Worm (Caenorhabditis elegans): ENCODE data around the gene C31E10.11.

C31E10.11 gene

DNA sequence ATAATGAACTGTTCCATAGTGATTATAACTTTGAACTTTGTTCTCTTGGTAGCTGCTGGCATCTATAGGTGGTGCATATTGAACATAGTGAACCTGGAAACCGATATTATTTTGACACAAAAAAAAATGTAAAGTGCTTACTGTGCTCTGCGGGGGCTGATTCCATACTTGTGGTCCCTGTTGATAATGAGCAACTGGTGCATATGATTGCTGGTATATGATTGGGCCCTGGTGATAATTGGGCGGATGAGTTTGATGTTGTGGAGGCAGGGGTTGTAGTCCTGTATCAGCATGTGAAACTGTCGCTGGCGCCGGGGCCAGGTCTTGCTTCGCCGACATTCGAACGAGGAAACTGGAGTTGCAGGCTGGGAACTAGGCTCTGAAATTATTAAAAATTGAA is 22.3 kb downstream of the C31E10.11 start, which contains the start of gene pqn-39:
Gene pqn-39, minus strand, starts transcription at position 385 of the 400 bp plus-strand sequence.
- no peak for TF ChIP-seq nhr-12 (tag; optimal IDR thresholded peaks at IDR 0.05)
- no peak for TF ChIP-seq ztf-11 (tag; optimal IDR thresholded peaks at IDR 0.05)
- TF ChIP-seq ceh-16 (tag; optimal IDR thresholded peaks at IDR 0.05): no peak
- TF ChIP-seq nhr-28 (tag; optimal IDR thresholded peaks at IDR 0.05): no peak
- TF ChIP-seq mdl-1 (tag; optimal IDR thresholded peaks at IDR 0.05): no peak
- no peak for TF ChIP-seq nhr-237 (tag; optimal IDR thresholded peaks at IDR 0.05)
- no peak for TF ChIP-seq elt-3 (tag; optimal IDR thresholded peaks at IDR 0.05)
- TF ChIP-seq lsy-12 (tag; optimal IDR thresholded peaks at IDR 0.05): no peak
- TF ChIP-seq unc-62 (GFP tag; optimal IDR thresholded peaks at IDR 0.05): no peak
- no peak for TF ChIP-seq elt-2 (tag; optimal IDR thresholded peaks at IDR 0.05)
- no peak for TF ChIP-seq elt-1 (tag; optimal IDR thresholded peaks at IDR 0.05)
- TF ChIP-seq tbx-2 (tag; optimal IDR thresholded peaks at IDR 0.05): no peak
- TF ChIP-seq lin-15B (tag; optimal IDR thresholded peaks at IDR 0.05): no peak
- no peak for TF ChIP-seq nhr-25 (tag; optimal IDR thresholded peaks at IDR 0.05)
- no peak for TF ChIP-seq zag-1 (tag; optimal IDR thresholded peaks at IDR 0.05)
- TF ChIP-seq nfya-1 (tag; optimal IDR thresholded peaks at IDR 0.05; ENCODE audit: insufficient read depth): no peak

DNA sequence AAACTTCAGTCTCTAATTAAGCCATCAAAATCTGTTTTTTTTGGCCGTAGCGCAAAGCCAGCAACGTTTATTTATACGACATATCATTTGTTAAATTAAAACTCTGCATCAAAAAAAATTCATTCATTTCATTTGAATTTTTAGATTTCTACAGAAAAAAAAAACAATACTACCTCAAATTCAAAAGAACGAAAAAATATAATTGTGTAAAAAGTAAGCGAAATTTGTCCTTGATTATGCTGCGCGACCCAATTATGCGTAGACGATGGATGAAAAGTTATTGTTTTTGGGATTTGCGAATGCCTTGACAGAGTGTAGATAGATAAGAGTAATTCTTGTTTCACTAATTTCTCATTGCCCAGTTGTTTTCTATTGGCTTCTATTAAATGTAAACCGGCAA is 27.4 kb downstream of the C31E10.11 start, which contains the start of gene F48F7.3:
Gene F48F7.3, plus strand, starts transcription at position 301 of the 400 bp plus-strand sequence.
- no peak for TF ChIP-seq nhr-23 (tag; optimal IDR thresholded peaks at IDR 0.05)
- TF ChIP-seq R02D3.7 (tag; optimal IDR thresholded peaks at IDR 0.05): no peak
- no peak for TF ChIP-seq fos-1 (tag; optimal IDR thresholded peaks at IDR 0.05)
- no peak for TF ChIP-seq ceh-28 (tag; optimal IDR thresholded peaks at IDR 0.05)
- no peak for TF ChIP-seq lsy-12 (tag; optimal IDR thresholded peaks at IDR 0.05)
- no peak for TF ChIP-seq ceh-9 (tag; optimal IDR thresholded peaks at IDR 0.05)
- no peak for TF ChIP-seq pqm-1 (tag; optimal IDR thresholded peaks at IDR 0.05)
- TF ChIP-seq mml-1 (tag; optimal IDR thresholded peaks at IDR 0.05): no peak
- TF ChIP-seq ama-1 (optimal IDR thresholded peaks at IDR 0.05): no peak

DNA sequence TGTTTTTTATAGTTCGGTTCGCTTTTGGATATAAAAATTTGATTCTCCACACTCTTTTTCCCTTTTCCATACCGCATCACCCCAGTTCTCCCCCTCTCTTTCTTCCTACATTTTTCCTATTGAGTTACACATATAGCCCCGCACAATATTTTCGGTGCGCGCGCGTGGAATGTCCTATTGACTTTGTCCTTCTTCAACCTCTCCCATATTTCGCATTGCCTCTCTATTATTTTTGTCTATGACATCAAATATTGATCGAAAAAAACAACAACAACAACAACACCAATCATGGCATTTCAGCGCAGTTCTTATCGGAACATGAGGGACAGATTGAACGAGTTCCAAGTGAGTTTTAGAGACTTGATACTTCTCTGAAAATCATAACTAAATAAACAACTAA is 30.7 kb downstream of the C31E10.11 start, which contains the start of gene syx-2:
Gene syx-2, plus strand, starts transcription at position 301 of the 400 bp plus-strand sequence.
- TF ChIP-seq pha-4 (tag; optimal IDR thresholded peaks at IDR 0.05) (peak; percentile 57), fos-1 (tag; optimal IDR thresholded peaks at IDR 0.05) (no peak), tbx-2 (tag; optimal IDR thresholded peaks at IDR 0.05) (no peak), nfya-1 (tag; optimal IDR thresholded peaks at IDR 0.05; ENCODE audit: insufficient read depth) (no peak), mdl-1 (tag; optimal IDR thresholded peaks at IDR 0.05) (no peak), ztf-11 (tag; optimal IDR thresholded peaks at IDR 0.05) (no peak), snpc-4 (tag; optimal IDR thresholded peaks at IDR 0.05) (no peak), fkh-2 (tag; optimal IDR thresholded peaks at IDR 0.05) (no peak)

DNA sequence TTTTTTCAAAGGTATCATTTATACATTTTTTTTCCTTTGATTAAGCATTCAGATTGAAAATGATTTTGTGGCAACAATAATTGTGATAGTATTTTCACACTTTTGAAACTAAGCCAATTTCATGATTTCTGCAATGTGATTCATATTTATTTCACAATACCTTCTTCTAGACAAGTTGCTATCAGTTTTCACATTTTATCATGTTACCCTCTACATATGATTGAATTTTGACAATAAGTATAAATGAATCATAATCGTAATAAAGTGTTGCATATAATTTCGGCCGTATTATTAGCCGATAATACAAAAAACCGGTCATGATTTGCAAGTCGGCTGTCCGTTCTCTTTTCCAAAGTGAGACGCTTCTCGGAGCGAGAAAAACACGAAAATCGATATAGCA is 31.2 kb downstream of the C31E10.11 start:
- TF ChIP-seq mdl-1 (tag; optimal IDR thresholded peaks at IDR 0.05) (no peak), elt-2 (tag; optimal IDR thresholded peaks at IDR 0.05) (peak; percentile 44), pqm-1 (tag; optimal IDR thresholded peaks at IDR 0.05) (peak; percentile 54)

DNA sequence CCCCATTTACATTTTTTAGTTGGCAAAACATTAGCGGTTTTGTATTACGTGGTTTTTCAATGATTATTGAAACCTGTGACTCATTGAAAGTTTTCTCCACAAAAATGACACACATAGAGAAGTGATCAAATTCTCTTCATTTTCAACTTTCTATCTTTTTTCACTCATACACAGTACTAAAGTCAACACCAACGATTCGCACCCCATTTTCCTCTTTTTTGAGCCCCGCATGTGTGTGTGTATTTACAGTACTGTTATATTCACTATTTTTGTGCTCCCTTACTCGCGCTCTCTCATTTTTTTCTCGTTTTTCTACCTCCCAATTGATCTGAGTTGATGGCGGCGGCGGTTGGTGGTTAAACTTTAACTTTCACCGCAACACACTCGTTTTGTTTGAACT is 32.1 kb downstream of the C31E10.11 start:
- TF ChIP-seq egl-5 (tag; optimal IDR thresholded peaks at IDR 0.05) (no peak), egl-27 (tag; optimal IDR thresholded peaks at IDR 0.05) (no peak), ceh-16 (tag; optimal IDR thresholded peaks at IDR 0.05) (no peak), unc-62 (GFP tag; optimal IDR thresholded peaks at IDR 0.05) (no peak), pha-4 (tag; optimal IDR thresholded peaks at IDR 0.05) (peak; percentile 90)

DNA sequence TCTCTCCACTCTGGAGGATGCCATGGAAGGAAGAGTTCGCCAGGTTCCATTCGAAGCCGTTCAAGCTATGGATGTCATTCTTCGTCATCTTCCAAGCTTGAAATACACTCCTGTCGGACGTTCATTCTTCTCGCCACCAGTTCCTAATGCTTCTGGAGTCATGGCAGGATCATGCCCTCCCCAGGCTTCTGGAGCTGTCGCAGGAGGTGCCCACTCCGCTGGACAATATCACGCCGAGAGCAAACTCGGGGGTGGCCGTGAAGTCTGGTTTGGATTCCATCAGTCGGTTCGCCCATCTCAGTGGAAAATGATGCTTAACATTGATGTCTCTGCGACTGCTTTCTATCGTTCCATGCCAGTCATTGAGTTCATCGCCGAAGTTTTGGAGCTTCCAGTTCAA is 38.2 kb downstream of the C31E10.11 start:
- TF ChIP-seq nhr-67 (tag; optimal IDR thresholded peaks at IDR 0.05) (no peak), nhr-25 (tag; optimal IDR thresholded peaks at IDR 0.05) (no peak), ceh-28 (tag; optimal IDR thresholded peaks at IDR 0.05) (no peak), pha-4 (tag; optimal IDR thresholded peaks at IDR 0.05) (no peak), fkh-2 (tag; optimal IDR thresholded peaks at IDR 0.05) (no peak), ztf-11 (tag; optimal IDR thresholded peaks at IDR 0.05) (no peak)

DNA sequence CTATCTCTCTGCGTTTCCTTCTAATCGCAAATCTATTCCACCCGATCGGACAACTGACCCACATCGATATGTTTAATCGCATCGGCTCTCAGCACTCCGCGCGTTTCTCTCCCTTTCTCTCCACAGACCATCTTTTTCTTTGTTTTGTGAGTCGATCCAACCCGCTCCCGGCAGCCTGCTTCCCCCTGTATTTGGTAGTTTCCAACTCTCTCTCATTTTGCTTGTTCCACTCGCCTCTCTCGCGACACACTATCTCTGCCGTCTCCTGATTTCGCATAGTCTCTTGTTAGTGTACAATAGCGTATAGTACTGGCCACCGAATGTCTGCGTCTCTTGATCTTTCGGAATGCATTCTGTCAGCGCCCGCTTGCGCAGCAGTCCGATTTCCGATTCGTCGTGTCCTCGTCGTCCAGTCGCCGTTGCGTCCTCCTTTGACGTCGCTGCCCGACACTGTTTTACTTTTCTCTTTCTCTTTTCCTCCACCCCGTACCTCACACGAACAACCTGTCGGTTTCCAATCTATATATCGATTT is 39.9 kb downstream of the C31E10.11 start:
- TF ChIP-seq egl-5 (tag; optimal IDR thresholded peaks at IDR 0.05): no peak
- TF ChIP-seq ztf-11 (tag; optimal IDR thresholded peaks at IDR 0.05): no peak
- peak; percentile 64 for TF ChIP-seq nhr-43 (tag; optimal IDR thresholded peaks at IDR 0.05; ENCODE audit: poor library complexity, severe bottlenecking)
- TF ChIP-seq sea-2 (GFP tag; optimal IDR thresholded peaks at IDR 0.05): no peak
- TF ChIP-seq unc-39 (tag; optimal IDR thresholded peaks at IDR 0.05): no peak
- TF ChIP-seq nhr-23 (tag; optimal IDR thresholded peaks at IDR 0.05): peak; percentile 81
- peak; percentile 34 for TF ChIP-seq lsy-12 (tag; optimal IDR thresholded peaks at IDR 0.05)
- TF ChIP-seq elt-2 (tag; optimal IDR thresholded peaks at IDR 0.05): peak; percentile 39
- no peak for TF ChIP-seq ceh-16 (tag; optimal IDR thresholded peaks at IDR 0.05)
- no peak for TF ChIP-seq ztf-4 (tag; optimal IDR thresholded peaks at IDR 0.05)
- TF ChIP-seq elt-3 (tag; optimal IDR thresholded peaks at IDR 0.05): no peak
- TF ChIP-seq nhr-12 (tag; optimal IDR thresholded peaks at IDR 0.05): no peak
- no peak for TF ChIP-seq ceh-9 (tag; optimal IDR thresholded peaks at IDR 0.05)
- no peak for TF ChIP-seq fkh-10 (GFP tag; optimal IDR thresholded peaks at IDR 0.05)
- TF ChIP-seq elt-1 (tag; optimal IDR thresholded peaks at IDR 0.05): no peak
- no peak for TF ChIP-seq ceh-82 (tag; optimal IDR thresholded peaks at IDR 0.05)
- TF ChIP-seq lin-39 (tag; optimal IDR thresholded peaks at IDR 0.05): no peak
- TF ChIP-seq mdl-1 (tag; optimal IDR thresholded peaks at IDR 0.05): no peak
- TF ChIP-seq nhr-67 (tag; optimal IDR thresholded peaks at IDR 0.05): no peak
- no peak for TF ChIP-seq egl-27 (tag; optimal IDR thresholded peaks at IDR 0.05)
- peak; percentile 67 for TF ChIP-seq ceh-28 (tag; optimal IDR thresholded peaks at IDR 0.05)
- no peak for TF ChIP-seq zag-1 (tag; optimal IDR thresholded peaks at IDR 0.05)
- TF ChIP-seq nfya-1 (tag; optimal IDR thresholded peaks at IDR 0.05; ENCODE audit: insufficient read depth): peak; percentile 44
- no peak for TF ChIP-seq unc-62 (GFP tag; optimal IDR thresholded peaks at IDR 0.05)
